Worm (Caenorhabditis elegans) whole organism, L2 larva: ENCODE measurements around the gene ZC477.4.

Experiments used
- C34F6.9 ChIP-seq: fragments of 150-350 bp; optimal IDR thresholded peaks from 2 replicates; lab custom pipeline; 2014; ENCODE audit warnings: missing biosample characterization, missing genetic modification characterization
- F13H6.1 ChIP-seq: sonication (generic microtip); optimal IDR thresholded peaks from 2 replicates; lab custom pipeline; 2016; ENCODE audit warnings: missing genetic modification characterization, missing compliant biosample characterization
- R02D3.7 ChIP-seq: fragments of 150-350 bp; optimal IDR thresholded peaks from 2 replicates; lab custom pipeline; 2014; ENCODE audit warnings: missing biosample characterization, missing genetic modification characterization
- Y55F3AM.14 ChIP-seq: fragments of 200-800 bp; sonication (Bioruptor generic); optimal IDR thresholded peaks from 2 replicates; lab custom pipeline; 2018; ENCODE audit warnings: mild to moderate bottlenecking, missing genetic modification characterization, missing compliant biosample characterization
- ZK546.5 ChIP-seq: sonication (generic microtip); optimal IDR thresholded peaks from 2 replicates; lab custom pipeline; 2017; ENCODE audit warnings: missing biosample characterization, missing genetic modification characterization
- alr-1 ChIP-seq: fragments of 150-350 bp; optimal IDR thresholded peaks from 2 replicates; lab custom pipeline; 2014; ENCODE audit warnings: missing biosample characterization, missing genetic modification characterization
- aly-2 ChIP-seq: fragments of 150-350 bp; optimal IDR thresholded peaks from 2 replicates; lab custom pipeline; 2014; ENCODE audit warnings: missing biosample characterization, missing genetic modification characterization
- ama-1 ChIP-seq: fragments of 150-350 bp; optimal IDR thresholded peaks from 2 replicates; lab custom pipeline; 2018; ENCODE audit warnings: inconsistent platforms
- blmp-1 ChIP-seq: sonication (generic microtip); optimal IDR thresholded peaks from 2 replicates; lab custom pipeline; 2017; ENCODE audit warnings: missing genetic modification characterization, mild to moderate bottlenecking, missing compliant biosample characterization, antibody characterized with exemption, moderate library complexity; ENCODE audit not compliant: insufficient read depth
- crh-2 ChIP-seq: sonication (generic microtip); optimal IDR thresholded peaks from 2 replicates; lab custom pipeline; 2017; ENCODE audit warnings: missing biosample characterization, missing genetic modification characterization
- dmd-4 ChIP-seq: sonication (generic microtip); optimal IDR thresholded peaks from 2 replicates; lab custom pipeline; 2017; ENCODE audit warnings: missing biosample characterization, missing genetic modification characterization
- egl-27 ChIP-seq: sonication (generic microtip); optimal IDR thresholded peaks from 3 replicates; lab custom pipeline; 2017; ENCODE audit warnings: missing biosample characterization, missing genetic modification reagents, missing genetic modification characterization
- elt-1 ChIP-seq: fragments of 150-350 bp; optimal IDR thresholded peaks from 2 replicates; lab custom pipeline; 2014; ENCODE audit warnings: missing biosample characterization, missing genetic modification characterization
- elt-3 ChIP-seq: sonication (generic microtip); optimal IDR thresholded peaks from 2 replicates; lab custom pipeline; 2017; ENCODE audit warnings: missing biosample characterization, missing genetic modification characterization
- fos-1 ChIP-seq: fragments of 150-350 bp; optimal IDR thresholded peaks from 2 replicates; lab custom pipeline; 2014; ENCODE audit warnings: missing biosample characterization, missing genetic modification characterization
- gmeb-1 ChIP-seq: fragments of 150-350 bp; optimal IDR thresholded peaks from 2 replicates; lab custom pipeline; 2014; ENCODE audit warnings: missing biosample characterization, missing genetic modification characterization
- lin-11 ChIP-seq: fragments of 150-350 bp; sonication (generic microtip); optimal IDR thresholded peaks from 2 replicates; lab custom pipeline; 2014; ENCODE audit warnings: missing biosample characterization, missing genetic modification characterization, inconsistent platforms, mixed read lengths
- lin-39 ChIP-seq: fragments of 150-350 bp; optimal IDR thresholded peaks from 2 replicates; lab custom pipeline; 2014; ENCODE audit warnings: missing biosample characterization, missing genetic modification reagents, missing genetic modification characterization
- lsy-2 ChIP-seq, 2 experiments: fragments of 150-350 bp in 1 of 2; sonication (generic microtip) in 1 of 2; optimal IDR thresholded peaks; 2 replicates each; lab custom pipeline; 2014 to 2017; ENCODE audit warnings: missing biosample characterization in 2 of 2, missing genetic modification characterization in 2 of 2
- mbf-1 ChIP-seq: sonication (generic microtip); optimal IDR thresholded peaks from 2 replicates; lab custom pipeline; 2017; ENCODE audit warnings: missing biosample characterization, missing genetic modification characterization
- nhr-11 ChIP-seq: fragments of 150-350 bp; optimal IDR thresholded peaks from 2 replicates; lab custom pipeline; 2014; ENCODE audit warnings: missing biosample characterization, missing genetic modification characterization
- nhr-12 ChIP-seq: fragments of 150-350 bp; optimal IDR thresholded peaks from 2 replicates; lab custom pipeline; 2014; ENCODE audit warnings: missing biosample characterization, missing genetic modification characterization
- nhr-129 ChIP-seq: fragments of 150-350 bp; optimal IDR thresholded peaks from 2 replicates; lab custom pipeline; 2014; ENCODE audit warnings: missing biosample characterization, missing genetic modification characterization
- nhr-21 ChIP-seq: fragments of 150-350 bp; optimal IDR thresholded peaks from 2 replicates; lab custom pipeline; 2014; ENCODE audit warnings: missing biosample characterization, missing genetic modification characterization
- nhr-23 ChIP-seq: fragments of 150-350 bp; optimal IDR thresholded peaks from 2 replicates; lab custom pipeline; 2014; ENCODE audit warnings: missing biosample characterization, missing genetic modification reagents, missing genetic modification characterization
- nhr-237 ChIP-seq: fragments of 150-350 bp; optimal IDR thresholded peaks from 2 replicates; lab custom pipeline; 2014; ENCODE audit warnings: missing biosample characterization, missing genetic modification characterization
- nhr-25 ChIP-seq: fragments of 150-350 bp; sonication (generic microtip); optimal IDR thresholded peaks from 3 replicates; lab custom pipeline; 2014; ENCODE audit warnings: missing biosample characterization, missing genetic modification characterization
- nhr-6 ChIP-seq: fragments of 150-350 bp; optimal IDR thresholded peaks from 2 replicates; lab custom pipeline; 2014; ENCODE audit warnings: missing biosample characterization, missing genetic modification characterization
- nhr-77 ChIP-seq: fragments of 150-350 bp; optimal IDR thresholded peaks from 2 replicates; lab custom pipeline; 2014; ENCODE audit warnings: missing biosample characterization, missing genetic modification characterization
- peb-1 ChIP-seq: fragments of 150-350 bp; optimal IDR thresholded peaks from 2 replicates; lab custom pipeline; 2014; ENCODE audit warnings: missing biosample characterization, missing genetic modification characterization
- skn-1 ChIP-seq: sonication (generic microtip); optimal IDR thresholded peaks from 2 replicates; lab custom pipeline; 2017; ENCODE audit warnings: missing biosample characterization, missing genetic modification characterization
- sma-3 ChIP-seq: sonication (generic microtip); optimal IDR thresholded peaks from 2 replicates; lab custom pipeline; 2016; ENCODE audit warnings: missing genetic modification reagents, missing genetic modification characterization, missing compliant biosample characterization
- sma-9 ChIP-seq, 2 experiments: fragments of 150-350 bp in 1 of 2; sonication (generic microtip) in 1 of 2; optimal IDR thresholded peaks; 2 replicates each; lab custom pipeline; 2014 to 2016; ENCODE audit warnings: missing genetic modification characterization in 2 of 2, mild to moderate bottlenecking in 1 of 2, missing biosample characterization in 1 of 2, missing compliant biosample characterization in 1 of 2, missing genetic modification reagents in 1 of 2, moderate library complexity in 1 of 2
- snpc-4 ChIP-seq: fragments of 150-350 bp; optimal IDR thresholded peaks from 2 replicates; lab custom pipeline; 2014; ENCODE audit warnings: missing biosample characterization, missing genetic modification characterization
- unc-39 ChIP-seq: fragments of 150-350 bp; optimal IDR thresholded peaks from 2 replicates; lab custom pipeline; 2014; ENCODE audit warnings: missing biosample characterization, missing genetic modification characterization
- unc-55 ChIP-seq: fragments of 150-350 bp; sonication (generic microtip); optimal IDR thresholded peaks from 3 replicates; lab custom pipeline; 2014; ENCODE audit warnings: missing biosample characterization, missing genetic modification reagents, missing genetic modification characterization
- unc-62 ChIP-seq: fragments of 150-350 bp; optimal IDR thresholded peaks from 2 replicates; lab custom pipeline; 2014; ENCODE audit warnings: missing biosample characterization, missing genetic modification reagents, missing genetic modification characterization
- zag-1 ChIP-seq: fragments of 150-350 bp; optimal IDR thresholded peaks from 2 replicates; lab custom pipeline; 2014; ENCODE audit warnings: missing biosample characterization, missing genetic modification characterization
- ztf-11 ChIP-seq: sonication (generic microtip); optimal IDR thresholded peaks from 2 replicates; lab custom pipeline; 2017; ENCODE audit warnings: missing biosample characterization, missing genetic modification characterization

The ZC477.4 gene

DNA sequence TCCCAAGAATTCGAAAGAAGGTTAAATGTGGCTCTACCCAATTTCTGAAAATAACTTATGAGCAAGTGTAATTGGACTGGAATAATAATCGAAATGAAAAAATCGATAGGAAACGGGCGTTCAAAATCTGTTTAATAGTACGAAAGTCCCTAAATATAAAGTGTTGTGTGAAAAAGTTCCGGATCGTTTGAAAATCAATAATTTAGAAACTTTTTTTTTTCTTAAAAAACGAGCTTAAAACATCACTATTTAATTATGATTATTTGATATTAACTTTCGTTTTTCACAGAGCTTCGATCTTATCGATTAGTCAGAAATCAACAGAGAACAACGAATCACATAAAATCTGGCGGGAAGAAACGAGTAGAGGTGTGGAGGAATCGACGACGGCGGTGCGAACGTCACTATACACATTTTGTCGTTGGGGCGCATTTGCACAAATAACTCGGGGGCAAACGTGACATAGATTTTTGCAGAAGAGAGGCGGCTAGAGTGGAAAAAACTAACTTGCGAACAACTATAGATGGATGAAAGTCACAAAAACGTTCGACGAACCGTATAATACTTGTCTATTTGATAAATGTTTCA, 46.2 kb upstream of the ZC477.4 start, which contains the start of gene hecd-1:
hecd-1 (minus strand) TSS at position 51 of the 588 bp plus-strand sequence.
- peak; percentile 30 for TF ChIP-seq crh-2
- no peak for TF ChIP-seq elt-3 (tag; lab: Kevin White, UChicago)
- TF ChIP-seq zag-1: no peak
- TF ChIP-seq nhr-129 (tag; lab: Kevin White, UChicago): peak; percentile 56
- no peak for TF ChIP-seq alr-1 (tag; lab: Kevin White, UChicago)
- no peak for TF ChIP-seq fos-1 (tag; lab: Kevin White, UChicago)

DNA sequence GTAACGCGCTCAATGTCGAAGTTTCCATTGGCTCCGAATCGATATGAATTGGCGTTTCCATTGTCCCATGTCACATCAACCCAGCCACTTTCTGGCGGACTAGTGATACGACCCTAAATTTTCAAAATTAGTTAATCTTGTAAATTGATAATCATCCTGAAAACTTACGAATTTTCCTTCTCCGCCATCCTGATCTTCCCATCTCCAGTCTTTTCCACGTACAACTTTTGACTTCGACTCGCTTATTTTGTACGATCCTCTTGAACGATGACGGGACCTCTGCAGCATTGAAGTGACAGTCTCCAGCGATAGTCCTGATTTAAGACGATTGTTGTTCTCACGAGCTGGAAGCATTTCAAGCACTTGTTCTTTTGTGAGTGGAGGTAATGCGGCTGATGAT, 40.6 kb upstream of the ZC477.4 start:
- TF ChIP-seq sma-3 (GFP tag; lab: Kevin White, UChicago): no peak
- TF ChIP-seq Y55F3AM.14 (GFP tag; lab: Kevin White, UChicago): no peak
- TF ChIP-seq nhr-11 (tag; lab: Kevin White, UChicago): no peak
- TF ChIP-seq lin-11: no peak
- TF ChIP-seq lsy-2 (tag; optimal IDR thresholded peaks at IDR 0.05; lab: Kevin White, UChicago): no peak
- TF ChIP-seq nhr-25 (tag; lab: Kevin White, UChicago): no peak
- no peak for TF ChIP-seq blmp-1 (tag; lab: Kevin White, UChicago)
- TF ChIP-seq snpc-4: no peak
- no peak for TF ChIP-seq ama-1 (lab: Kevin White, UChicago)
- no peak for TF ChIP-seq gmeb-1 (tag; lab: Kevin White, UChicago)
- no peak for TF ChIP-seq aly-2 (tag; lab: Kevin White, UChicago)
- no peak for TF ChIP-seq ZK546.5 (tag; lab: Kevin White, UChicago)
- TF ChIP-seq, all 48 proteins: peak for 0

DNA sequence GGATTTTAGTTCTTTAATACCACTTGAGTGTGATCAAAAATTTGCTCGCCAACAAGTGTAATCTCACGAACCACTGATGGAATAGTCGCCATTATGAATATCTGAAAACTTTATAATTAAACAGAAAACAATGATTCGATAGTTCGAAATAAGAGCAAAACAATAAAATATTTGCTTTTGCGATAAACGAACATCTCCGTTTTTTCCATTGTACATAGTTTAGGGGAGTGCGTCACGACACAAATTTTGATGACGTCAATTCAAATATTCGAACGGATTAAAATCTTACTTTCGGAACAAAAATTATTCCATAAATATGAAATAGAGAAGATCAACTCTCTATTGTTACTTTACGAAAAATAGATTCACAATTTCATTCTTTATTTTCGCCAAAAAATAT, 35.4 kb upstream of the ZC477.4 start, which contains the start of gene mutd-1:
mutd-1 (minus strand) TSS at position 101 of the 400 bp plus-strand sequence.
- TF ChIP-seq unc-39 (tag; lab: Kevin White, UChicago) (no peak), lin-39 (tag; lab: Kevin White, UChicago) (no peak), Y55F3AM.14 (GFP tag; lab: Kevin White, UChicago) (no peak), unc-55 (GFP tag; lab: Kevin White, UChicago) (no peak), egl-27 (tag; lab: Kevin White, UChicago) (no peak), nhr-77 (tag; lab: Kevin White, UChicago) (no peak), ztf-11 (tag; lab: Kevin White, UChicago) (no peak), nhr-12 (tag; lab: Kevin White, UChicago) (no peak), snpc-4 (no peak), alr-1 (tag; lab: Kevin White, UChicago) (no peak), nhr-237 (no peak), nhr-23 (tag; lab: Kevin White, UChicago) (no peak), aly-2 (tag; lab: Kevin White, UChicago) (no peak), unc-62 (GFP tag; lab: Kevin White, UChicago) (no peak), F13H6.1 (tag; lab: Kevin White, UChicago) (no peak), nhr-11 (tag; lab: Kevin White, UChicago) (no peak), elt-3 (tag; lab: Kevin White, UChicago) (no peak)
- TF ChIP-seq, all 48 proteins: peak for 0

DNA sequence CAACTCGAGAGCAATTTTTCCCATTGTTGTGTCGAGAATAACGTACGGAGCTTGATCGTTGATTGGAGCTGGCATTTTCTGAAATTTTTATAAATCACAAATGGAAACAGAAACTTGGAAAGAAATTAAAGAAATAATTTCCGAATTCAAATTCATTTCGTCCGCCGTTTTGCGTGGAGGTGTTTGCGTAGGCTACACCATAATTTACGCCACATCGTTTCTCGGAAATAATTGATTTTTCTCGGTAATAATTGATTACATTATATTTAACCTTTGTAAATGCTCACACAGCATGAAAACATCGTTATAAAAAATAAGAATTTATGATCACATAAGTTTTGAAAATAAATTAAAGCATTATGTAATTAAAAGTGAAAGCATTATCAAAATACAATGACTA, 34.6 kb upstream of the ZC477.4 start, which contains the start of gene cyn-12:
cyn-12 (minus strand) TSS at position 78 of the 400 bp plus-strand sequence.
- peak; percentile 37 for TF ChIP-seq sma-3 (GFP tag; lab: Kevin White, UChicago)
- peak in 1 of 2 experiments; percentile 52 for TF ChIP-seq lsy-2 (tag; optimal IDR thresholded peaks at IDR 0.05; lab: Kevin White, UChicago)
- TF ChIP-seq elt-1: no peak
- peak; percentile 9 for TF ChIP-seq gmeb-1 (tag; lab: Kevin White, UChicago)
- peak; percentile 33 for TF ChIP-seq C34F6.9
- TF ChIP-seq, all 48 proteins: peak for 4

DNA sequence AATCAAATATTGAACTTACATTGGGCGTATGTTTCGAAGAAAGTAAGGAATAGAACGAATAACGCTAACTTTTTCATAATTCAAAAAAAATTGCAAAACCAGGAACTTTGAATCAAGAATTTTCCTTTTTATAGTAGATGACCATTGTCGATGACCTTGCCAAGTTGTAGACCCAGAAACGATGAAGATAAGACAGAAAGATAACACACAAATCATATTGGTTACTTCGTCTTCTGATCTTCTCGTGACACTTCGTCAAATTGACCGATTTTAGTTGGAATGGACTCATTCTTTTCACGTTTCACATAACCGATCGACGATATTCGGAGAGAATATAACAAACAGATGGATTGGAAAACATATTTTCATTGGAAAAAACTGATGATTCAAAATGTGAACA, 33.2 kb upstream of the ZC477.4 start, which contains the start of gene grsp-3:
grsp-3 (minus strand) TSS at position 149 of the 400 bp plus-strand sequence.
- TF ChIP-seq nhr-25 (tag; lab: Kevin White, UChicago): peak; percentile 72
- no peak for TF ChIP-seq peb-1
- no peak for TF ChIP-seq nhr-12 (tag; lab: Kevin White, UChicago)
- no peak for TF ChIP-seq unc-39 (tag; lab: Kevin White, UChicago)
- no peak for TF ChIP-seq aly-2 (tag; lab: Kevin White, UChicago)
- TF ChIP-seq R02D3.7 (tag; lab: Kevin White, UChicago): no peak
- TF ChIP-seq blmp-1 (tag; lab: Kevin White, UChicago): peak; percentile 43
- no peak for TF ChIP-seq C34F6.9
- no peak for TF ChIP-seq F13H6.1 (tag; lab: Kevin White, UChicago)
- no peak for TF ChIP-seq elt-1
- peak; percentile 53 for TF ChIP-seq nhr-21 (tag; lab: Kevin White, UChicago)
- no peak for TF ChIP-seq skn-1 (tag; lab: Kevin White, UChicago)
- peak; percentile 37 for TF ChIP-seq nhr-129 (tag; lab: Kevin White, UChicago)
- TF ChIP-seq nhr-77 (tag; lab: Kevin White, UChicago): no peak
- peak; percentile 44 for TF ChIP-seq sma-9 (GFP tag; optimal IDR thresholded peaks at IDR 0.05; lab: Kevin White, UChicago)
- no peak for TF ChIP-seq sma-9 (tag; optimal IDR thresholded peaks at IDR 0.05; lab: Kevin White, UChicago)
- TF ChIP-seq lsy-2 (tag; optimal IDR thresholded peaks at IDR 0.05; lab: Kevin White, UChicago): peak in 1 of 2 experiments; percentile 23
- TF ChIP-seq dmd-4 (tag; lab: Kevin White, UChicago): no peak
- TF ChIP-seq nhr-6 (tag; lab: Kevin White, UChicago): no peak
- no peak for TF ChIP-seq ZK546.5 (tag; lab: Kevin White, UChicago)
- peak; percentile 74 for TF ChIP-seq sma-3 (GFP tag; lab: Kevin White, UChicago)
- TF ChIP-seq Y55F3AM.14 (GFP tag; lab: Kevin White, UChicago): no peak
- no peak for TF ChIP-seq mbf-1 (tag; lab: Kevin White, UChicago)
- no peak for TF ChIP-seq gmeb-1 (tag; lab: Kevin White, UChicago)
